Fruit fly (Drosophila melanogaster): ENCODE measurements around the gene mad2.

- TF ChIP-seq h (optimal IDR thresholded peaks at IDR 0.05) (no peak), insv (optimal IDR thresholded peaks at IDR 0.05) (no peak), Myc (optimal IDR thresholded peaks at IDR 0.05) (no peak), ttk (optimal IDR thresholded peaks at IDR 0.05) (no peak), psq (optimal IDR thresholded peaks at IDR 0.05) (no peak), Sin3A (optimal IDR thresholded peaks at IDR 0.05) (no peak)
Observed at dm6 chr3L:5859029-5859428, 46.1 kb upstream of the mad2 start.

Data from Kc167 (cell line).